Worm (Caenorhabditis elegans): Measurements from ENCODE around the gene osm-10.

Gene osm-10

ce11 chrIII:7272088-7272487 lies 29.0 kb downstream of the osm-10 start (continued):
- TF ChIP-seq athp-1 (tag; optimal IDR thresholded peaks at IDR 0.05) (no peak), Y95B8A.8 (GFP tag; IDR thresholded peaks at IDR 0.05) (no peak), ztf-26 (tag; optimal IDR thresholded peaks at IDR 0.05) (no peak), F55B11.4 (tag; optimal IDR thresholded peaks at IDR 0.05; ENCODE audit: borderline replicate concordance, insufficient read depth) (no peak), gei-17 (GFP tag; optimal IDR thresholded peaks at IDR 0.05) (peak; percentile 18), nhr-179 (tag; optimal IDR thresholded peaks at IDR 0.05) (no peak), somi-1 (GFP tag; optimal IDR thresholded peaks at IDR 0.05) (no peak), lir-1 (GFP tag; conservative IDR thresholded peaks at IDR 0.05) (peak; percentile 41; the same call in 1 of the 2 replicates), B0336.3 (GFP tag; IDR thresholded peaks at IDR 0.05) (no peak), C17E4.6 (GFP tag; IDR thresholded peaks at IDR 0.05) (no peak), madf-6 (GFP tag; IDR thresholded peaks at IDR 0.05) (peak; percentile 37; the same call in 1 of the 2 replicates), dox-1 (GFP tag; IDR thresholded peaks at IDR 0.05) (peak; percentile 43; the same call in 1 of the 2 replicates), ztf-25 (GFP tag; IDR thresholded peaks at IDR 0.05) (no peak), nfya-2 (GFP tag; IDR thresholded peaks at IDR 0.05) (no peak), rcor-1 (GFP tag; IDR thresholded peaks at IDR 0.05) (no peak), nhr-120 (GFP tag; IDR thresholded peaks at IDR 0.05) (no peak), ekl-4 (GFP tag; IDR thresholded peaks at IDR 0.05) (no peak), ceh-40 (GFP tag; IDR thresholded peaks at IDR 0.05) (no peak), nfyb-1 (GFP tag; IDR thresholded peaks at IDR 0.05) (peak; percentile 68), tbx-9 (tag; optimal IDR thresholded peaks at IDR 0.05; ENCODE audit: borderline replicate concordance) (no peak), T26A5.8 (tag; optimal IDR thresholded peaks at IDR 0.05) (no peak), ceh-27 (GFP tag; optimal IDR thresholded peaks at IDR 0.05) (peak; percentile 37), aptf-3 (GFP tag; IDR thresholded peaks at IDR 0.05) (no peak), snpc-1.3 (tag; optimal IDR thresholded peaks at IDR 0.05; ENCODE audit: insufficient read depth) (no peak), F22D6.2 (tag; optimal IDR thresholded peaks at IDR 0.05) (no peak), F57C9.4 (tag; optimal IDR thresholded peaks at IDR 0.05) (no peak), snpc-3.4 (tag; optimal IDR thresholded peaks at IDR 0.05) (no peak), him-1 (tag; optimal IDR thresholded peaks at IDR 0.05) (no peak), hsf-1 (GFP tag; IDR thresholded peaks at IDR 0.05) (no peak), K12H6.12 (tag; optimal IDR thresholded peaks at IDR 0.05) (peak; percentile 60), hmg-20 (GFP tag; IDR thresholded peaks at IDR 0.05) (no peak), unc-130 (GFP tag; optimal IDR thresholded peaks at IDR 0.05) (no peak), lsl-1 (GFP tag; optimal IDR thresholded peaks at IDR 0.05) (no peak), let-607 (tag; optimal IDR thresholded peaks at IDR 0.05) (no peak), tlf-1 (GFP tag; optimal IDR thresholded peaks at IDR 0.05) (no peak), lin-35 (GFP tag; optimal IDR thresholded peaks at IDR 0.05) (no peak), nfya-1 (tag; optimal IDR thresholded peaks at IDR 0.05; ENCODE audit: borderline replicate concordance, insufficient read depth) (no peak), nhr-27 (tag; optimal IDR thresholded peaks at IDR 0.05) (no peak), efl-1 (GFP tag; optimal IDR thresholded peaks at IDR 0.05) (no peak), rpc-1 (optimal IDR thresholded peaks at IDR 0.05) (no peak), rpc-1 (tag; optimal IDR thresholded peaks at IDR 0.05) (no peak), F37B4.10 (GFP tag; IDR thresholded peaks at IDR 0.05) (no peak), aptf-2 (GFP tag; conservative IDR thresholded peaks at IDR 0.05) (no peak), Y53F4B.3 (GFP tag; IDR thresholded peaks at IDR 0.05) (no peak), Y56A3A.18 (GFP tag; IDR thresholded peaks at IDR 0.05) (no peak), madf-10 (tag; optimal IDR thresholded peaks at IDR 0.05) (no peak), C06A6.2 (GFP tag; conservative IDR thresholded peaks at IDR 0.05) (no peak), sdz-38 (tag; optimal IDR thresholded peaks at IDR 0.05) (no peak), egl-44 (GFP tag; IDR thresholded peaks at IDR 0.05) (no peak), pbrm-1 (GFP tag; IDR thresholded peaks at IDR 0.05) (0 out of 2 replicates have a peak, but pooled peaks have one; percentile 52)
